Fruit fly (Drosophila melanogaster): Measurements from ENCODE around the gene Ssu72.

The Ssu72 gene

dm6 chrX:19668405-19668804 lies 4.0 kb downstream of the Ssu72 start (continued):
- TF ChIP-seq esn (GFP tag; optimal IDR thresholded peaks at IDR 0.05) (peak; percentile 100), CG6792 (GFP tag; optimal IDR thresholded peaks at IDR 0.05) (peak; percentile 99), vri (GFP tag; optimal IDR thresholded peaks at IDR 0.05) (peak; percentile 99), CG11294 (GFP tag; IDR thresholded peaks at IDR 0.05) (peak; percentile 90), CG6276 (GFP tag; optimal IDR thresholded peaks at IDR 0.05) (peak; percentile 88), CG6163 (GFP tag; IDR thresholded peaks at IDR 0.05) (peak; percentile 99), acj6 (GFP tag; optimal IDR thresholded peaks at IDR 0.05) (peak; percentile 99), fkh (GFP tag; optimal IDR thresholded peaks at IDR 0.05) (no peak), Ets96B (tag; optimal IDR thresholded peaks at IDR 0.05) (peak; percentile 96), dsx (GFP tag; optimal IDR thresholded peaks at IDR 0.05; ENCODE audit: poor library complexity, severe bottlenecking) (peak; percentile 96), lz (GFP tag; optimal IDR thresholded peaks at IDR 0.05) (peak; percentile 99), CG31627 (GFP tag; optimal IDR thresholded peaks at IDR 0.05) (peak; percentile 99), CG16779 (tag; optimal IDR thresholded peaks at IDR 0.05) (peak; percentile 95), CG8319 (GFP tag; optimal IDR thresholded peaks at IDR 0.05) (peak; percentile 98), Sox15 (GFP tag; optimal IDR thresholded peaks at IDR 0.05) (peak; percentile 98), CG6854 (GFP tag; optimal IDR thresholded peaks at IDR 0.05) (peak; percentile 98), CG1621 (tag; optimal IDR thresholded peaks at IDR 0.05) (peak; percentile 98), eg (GFP tag; IDR thresholded peaks at IDR 0.05) (peak; percentile 97), OdsH (GFP tag; optimal IDR thresholded peaks at IDR 0.05) (peak; percentile 99), Met (GFP tag; optimal IDR thresholded peaks at IDR 0.05) (peak; percentile 99), CG15336 (GFP tag; IDR thresholded peaks at IDR 0.05) (peak; percentile 97), CG11762 (GFP tag; optimal IDR thresholded peaks at IDR 0.05; ENCODE audit: insufficient read depth) (peak; percentile 97), svp (GFP tag) (peak; percentile 100), achi (GFP tag; optimal IDR thresholded peaks at IDR 0.05) (peak; percentile 98), Eip75B (GFP tag; optimal IDR thresholded peaks at IDR 0.05) (peak; percentile 99)

- TF ChIP-seq OdsH (GFP tag; optimal IDR thresholded peaks at IDR 0.05) (no peak), Lpt (GFP tag; optimal IDR thresholded peaks at IDR 0.05) (no peak), svp (GFP tag) (peak; percentile 79)
Observed at dm6 chrX:19675662-19676061, 11.3 kb downstream of the Ssu72 start, which contains the start of gene et. TSS of gene et (minus strand) at chrX:19675891.

dm6 chrX:19679207-19679606 lies 14.8 kb downstream of the Ssu72 start:
- no peak for TF ChIP-seq Smox (GFP tag; optimal IDR thresholded peaks at IDR 0.05)
- TF ChIP-seq salr (GFP tag; optimal IDR thresholded peaks at IDR 0.05) = no peak
- TF ChIP-seq Ets21C (GFP tag; optimal IDR thresholded peaks at IDR 0.05) = no peak
- no peak for TF ChIP-seq achi (GFP tag; optimal IDR thresholded peaks at IDR 0.05)
- no peak for TF ChIP-seq CG15336 (GFP tag; IDR thresholded peaks at IDR 0.05)
- no peak for TF ChIP-seq Blimp-1 (GFP tag; optimal IDR thresholded peaks at IDR 0.05)
- TF ChIP-seq Eip75B (GFP tag; optimal IDR thresholded peaks at IDR 0.05) = no peak

dm6 chrX:19683040-19683875 lies 18.9 kb downstream of the Ssu72 start, which contains the start of the genes dome and Ubqn:
TSS of gene dome (minus strand) at chrX:19683518.
TSS of gene Ubqn (plus strand) at chrX:19683808.
- peak; percentile 22 for TF ChIP-seq topi (GFP tag; optimal IDR thresholded peaks at IDR 0.05)
- TF ChIP-seq Eip93F (GFP tag; optimal IDR thresholded peaks at IDR 0.05) = no peak
- no peak for TF ChIP-seq lz (GFP tag; optimal IDR thresholded peaks at IDR 0.05)
- no peak for TF ChIP-seq Eip75B (GFP tag; optimal IDR thresholded peaks at IDR 0.05)
- TF ChIP-seq net (GFP tag; optimal IDR thresholded peaks at IDR 0.05) = peak; percentile 45
- no peak for TF ChIP-seq esn (GFP tag; optimal IDR thresholded peaks at IDR 0.05)
- TF ChIP-seq CG15336 (GFP tag; IDR thresholded peaks at IDR 0.05) = peak; percentile 49; the same call in 1 of the 2 replicates
- peak; percentile 9 for TF ChIP-seq CG3032 (tag; optimal IDR thresholded peaks at IDR 0.05)
- TF ChIP-seq Blimp-1 (GFP tag; optimal IDR thresholded peaks at IDR 0.05) = peak; percentile 44
- no peak for TF ChIP-seq dac (GFP tag; optimal IDR thresholded peaks at IDR 0.05)
- TF ChIP-seq CG7368 (GFP tag; optimal IDR thresholded peaks at IDR 0.05) = peak; percentile 0
- no peak for TF ChIP-seq fd59A (GFP tag; optimal IDR thresholded peaks at IDR 0.05)
- TF ChIP-seq CG6276 (GFP tag; optimal IDR thresholded peaks at IDR 0.05) = no peak
- no peak for TF ChIP-seq CG11294 (GFP tag; IDR thresholded peaks at IDR 0.05)
- TF ChIP-seq ss (GFP tag; optimal IDR thresholded peaks at IDR 0.05) = peak in 1 of 2 experiments; percentile 36
- TF ChIP-seq cyc (GFP tag; optimal IDR thresholded peaks at IDR 0.05) = no peak
- peak; percentile 82 for TF ChIP-seq CG6854 (GFP tag; optimal IDR thresholded peaks at IDR 0.05)
- no peak for TF ChIP-seq CG8119 (GFP tag; IDR thresholded peaks at IDR 0.05)
- TF ChIP-seq Eip78C (GFP tag) = peak; percentile 77
- TF ChIP-seq Lpt (GFP tag; optimal IDR thresholded peaks at IDR 0.05) = no peak
- TF ChIP-seq CG8319 (GFP tag; optimal IDR thresholded peaks at IDR 0.05) = no peak
- TF ChIP-seq dsx (GFP tag; optimal IDR thresholded peaks at IDR 0.05; ENCODE audit: poor library complexity, severe bottlenecking) = peak; percentile 9
- peak; percentile 8 for TF ChIP-seq Sox14 (GFP tag; optimal IDR thresholded peaks at IDR 0.05)
- no peak for TF ChIP-seq CG10631 (GFP tag; optimal IDR thresholded peaks at IDR 0.05)
- 0 out of 3 replicates have a peak, but pooled peaks have one; percentile 22 for TF ChIP-seq eg (GFP tag; IDR thresholded peaks at IDR 0.05)

Measured in whole organism, prepupa.